Worm (Caenorhabditis elegans) whole organism, young adult: ENCODE data around the gene mlh-1.
A peak's percentile ranks its signal among the peaks of the same experiment; 100 is the strongest.

Experiments
- B0019.2 ChIP-seq: fragments of 200-800 bp; sonication (Bioruptor generic); conservative IDR thresholded peaks from 2 replicates; pipeline ENCODE4 v1.3.6; 2022; ENCODE audit warnings: missing genetic modification reagents, missing genetic modification characterization, missing compliant biosample characterization
- C17E4.6 ChIP-seq: fragments of 200-800 bp; sonication (Bioruptor generic); IDR thresholded peaks from 2 replicates; pipeline ENCODE4 v1.3.6; 2022; ENCODE audit warnings: missing genetic modification reagents, missing genetic modification characterization, missing compliant biosample characterization
- D2030.7 ChIP-seq: fragments of 200-800 bp; sonication (Bioruptor generic); IDR thresholded peaks from 2 replicates; pipeline ENCODE4 v1.3.6; 2022; ENCODE audit warnings: missing genetic modification reagents, missing genetic modification characterization, missing compliant biosample characterization
- F10E7.11 ChIP-seq: sonication (generic microtip); optimal IDR thresholded peaks from 2 replicates; lab custom pipeline; 2017; ENCODE audit warnings: mild to moderate bottlenecking, missing genetic modification characterization, moderate library complexity, missing compliant biosample characterization
- F37B4.10 ChIP-seq: fragments of 200-800 bp; sonication (Bioruptor generic); IDR thresholded peaks from 2 replicates; pipeline ENCODE4 v1.3.6; 2022; ENCODE audit warnings: missing genetic modification characterization, missing compliant biosample characterization
- F52B5.7 ChIP-seq: sonication (generic microtip); optimal IDR thresholded peaks from 2 replicates; lab custom pipeline; 2016; ENCODE audit warnings: mild to moderate bottlenecking, missing genetic modification characterization, missing compliant biosample characterization
- F57C9.4 ChIP-seq: sonication (generic microtip); optimal IDR thresholded peaks from 2 replicates; lab custom pipeline; 2017; ENCODE audit warnings: mild to moderate bottlenecking, missing genetic modification characterization, missing compliant biosample characterization
- K12H6.12 ChIP-seq: fragments of 200-800 bp; sonication (Bioruptor generic); optimal IDR thresholded peaks from 2 replicates; lab custom pipeline; 2018; ENCODE audit warnings: mild to moderate bottlenecking, missing genetic modification characterization, missing compliant biosample characterization
- T07F8.4 ChIP-seq: sonication (generic microtip); optimal IDR thresholded peaks from 2 replicates; lab custom pipeline; 2016; ENCODE audit warnings: mild to moderate bottlenecking, missing genetic modification characterization, moderate library complexity, missing compliant biosample characterization
- Y53F4B.3 ChIP-seq: fragments of 200-800 bp; sonication (Bioruptor generic); IDR thresholded peaks from 2 replicates; pipeline ENCODE4 v1.3.6; 2022; ENCODE audit warnings: missing genetic modification reagents, missing genetic modification characterization, missing compliant biosample characterization
- Y53G8AR.9 ChIP-seq: fragments of 200-800 bp; sonication (Bioruptor generic); conservative IDR thresholded peaks from 2 replicates; pipeline ENCODE4 v1.3.6; 2022; ENCODE audit warnings: missing genetic modification reagents, missing genetic modification characterization, missing compliant biosample characterization
- Y56A3A.18 ChIP-seq: fragments of 200-800 bp; sonication (Bioruptor generic); IDR thresholded peaks from 2 replicates; pipeline ENCODE4 v1.3.6; 2022; ENCODE audit warnings: missing genetic modification reagents, missing genetic modification characterization, missing compliant biosample characterization
- Y67H2A.10 ChIP-seq: fragments of 200-800 bp; sonication (Bioruptor generic); conservative IDR thresholded peaks from 2 replicates; pipeline ENCODE4 v1.3.6; 2022; ENCODE audit warnings: missing genetic modification reagents, missing genetic modification characterization, missing compliant biosample characterization
- aptf-2 ChIP-seq: fragments of 200-800 bp; sonication (Bioruptor generic); conservative IDR thresholded peaks from 2 replicates; pipeline ENCODE4 v1.3.6; 2022; ENCODE audit warnings: missing genetic modification reagents, missing genetic modification characterization, missing compliant biosample characterization
- athp-1 ChIP-seq: sonication (generic microtip); optimal IDR thresholded peaks from 2 replicates; lab custom pipeline; 2017; ENCODE audit warnings: mild to moderate bottlenecking, missing genetic modification characterization, missing compliant biosample characterization
- bed-2 ChIP-seq: fragments of 200-800 bp; sonication (Bioruptor generic); IDR thresholded peaks from 2 replicates; pipeline ENCODE4 v1.3.6; 2022; ENCODE audit warnings: missing genetic modification reagents, missing genetic modification characterization, missing compliant biosample characterization
- ccch-3 ChIP-seq: fragments of 200-800 bp; sonication (Bioruptor generic); optimal IDR thresholded peaks from 2 replicates; lab custom pipeline; 2018; ENCODE audit warnings: mild to moderate bottlenecking, missing genetic modification characterization, missing compliant biosample characterization
- cebp-2 ChIP-seq: fragments of 200-800 bp; sonication (Bioruptor generic); IDR thresholded peaks from 2 replicates; pipeline ENCODE4 v1.3.6; 2022; ENCODE audit warnings: missing genetic modification characterization, missing compliant biosample characterization
- ceh-27 ChIP-seq: fragments of 200-800 bp; sonication (Bioruptor generic); optimal IDR thresholded peaks from 2 replicates; lab custom pipeline; 2018; ENCODE audit warnings: mild to moderate bottlenecking, missing genetic modification characterization, moderate library complexity, missing compliant biosample characterization
- ceh-91 ChIP-seq: fragments of 200-800 bp; sonication (Bioruptor generic); IDR thresholded peaks from 2 replicates; pipeline ENCODE4 v1.3.6; 2022; ENCODE audit warnings: missing genetic modification reagents, missing genetic modification characterization, missing compliant biosample characterization
- egrh-3 ChIP-seq: fragments of 200-800 bp; sonication (Bioruptor generic); IDR thresholded peaks from 2 replicates; pipeline ENCODE4 v1.3.6; 2022; ENCODE audit warnings: missing genetic modification reagents, missing genetic modification characterization, missing compliant biosample characterization
- ekl-4 ChIP-seq: fragments of 200-800 bp; sonication (Bioruptor generic); IDR thresholded peaks from 2 replicates; pipeline ENCODE4 v1.3.6; 2022; ENCODE audit warnings: missing genetic modification reagents, missing genetic modification characterization, missing compliant biosample characterization
- ets-4 ChIP-seq: fragments of 200-800 bp; sonication (Bioruptor generic); optimal IDR thresholded peaks from 2 replicates; lab custom pipeline; 2018; ENCODE audit warnings: mild to moderate bottlenecking, missing genetic modification characterization, missing compliant biosample characterization
- gei-17 ChIP-seq: fragments of 200-800 bp; sonication (Bioruptor generic); optimal IDR thresholded peaks from 2 replicates; lab custom pipeline; 2018; ENCODE audit warnings: mild to moderate bottlenecking, missing genetic modification characterization, missing compliant biosample characterization
- hlh-26 ChIP-seq: fragments of 200-800 bp; sonication (Bioruptor generic); conservative IDR thresholded peaks from 2 replicates; pipeline ENCODE4 v1.3.6; 2022; ENCODE audit warnings: missing genetic modification reagents, missing genetic modification characterization, missing compliant biosample characterization
- hmg-1.2 ChIP-seq: fragments of 200-800 bp; sonication (Bioruptor generic); IDR thresholded peaks from 2 replicates; pipeline ENCODE4 v1.3.6; 2022; ENCODE audit warnings: missing genetic modification reagents, missing genetic modification characterization, missing compliant biosample characterization
- hrde-1 ChIP-seq: sonication (generic microtip); optimal IDR thresholded peaks from 2 replicates; lab custom pipeline; 2016; ENCODE audit warnings: missing genetic modification characterization, mild to moderate bottlenecking, missing compliant biosample characterization, moderate library complexity, missing genotype, missing genetic modification reagents, borderline replicate concordance
- hsf-1 ChIP-seq: fragments of 200-800 bp; sonication (Bioruptor generic); IDR thresholded peaks from 2 replicates; pipeline ENCODE4 v1.3.6; 2022; ENCODE audit warnings: missing genetic modification reagents, missing genetic modification characterization, missing compliant biosample characterization
- madf-10 ChIP-seq: sonication (generic microtip); optimal IDR thresholded peaks from 2 replicates; lab custom pipeline; 2016; ENCODE audit warnings: mild to moderate bottlenecking, missing genetic modification characterization, missing compliant biosample characterization
- madf-3 ChIP-seq: fragments of 200-800 bp; sonication (Bioruptor generic); IDR thresholded peaks from 2 replicates; pipeline ENCODE4 v1.3.6; 2022; ENCODE audit warnings: missing genetic modification reagents, missing genetic modification characterization, missing compliant biosample characterization
- madf-6 ChIP-seq: fragments of 200-800 bp; sonication (Bioruptor generic); IDR thresholded peaks from 2 replicates; pipeline ENCODE4 v1.3.6; 2022; ENCODE audit warnings: missing genetic modification reagents, missing genetic modification characterization, missing compliant biosample characterization
- mxl-1 ChIP-seq: sonication (generic microtip); optimal IDR thresholded peaks from 2 replicates; lab custom pipeline; 2016; ENCODE audit warnings: missing genetic modification characterization, missing compliant biosample characterization
- nfya-1 ChIP-seq: sonication (generic microtip); optimal IDR thresholded peaks from 2 replicates; lab custom pipeline; 2017; ENCODE audit warnings: antibody characterized with exemption, missing compliant biosample characterization, missing genetic modification characterization, borderline replicate concordance; ENCODE audit not compliant: insufficient read depth
- nhr-120 ChIP-seq: fragments of 200-800 bp; sonication (Bioruptor generic); IDR thresholded peaks from 2 replicates; pipeline ENCODE4 v1.3.6; 2022; ENCODE audit warnings: missing genetic modification characterization, missing compliant biosample characterization
- nhr-27 ChIP-seq: fragments of 200-800 bp; sonication (Bioruptor generic); optimal IDR thresholded peaks from 2 replicates; lab custom pipeline; 2018; ENCODE audit warnings: mild to moderate bottlenecking, missing genetic modification characterization, moderate library complexity, missing compliant biosample characterization
- nhr-90 ChIP-seq: sonication (generic microtip); optimal IDR thresholded peaks from 2 replicates; lab custom pipeline; 2016; ENCODE audit warnings: missing genotype, mild to moderate bottlenecking, missing genetic modification characterization, missing compliant biosample characterization
- rpc-1 ChIP-seq, 2 experiments: fragments of 150-350 bp in 1 of 2; sonication (generic microtip) in 1 of 2; optimal IDR thresholded peaks; 2 replicates each; lab custom pipeline; 2014 to 2018; ENCODE audit warnings: missing biosample characterization in 1 of 2, missing genetic modification characterization in 1 of 2, missing genetic modification reagents in 1 of 2, missing genotype in 1 of 2
- snpc-1.3 ChIP-seq: sonication (generic microtip); optimal IDR thresholded peaks from 2 replicates; lab custom pipeline; 2017; ENCODE audit warnings: missing genetic modification characterization, mild to moderate bottlenecking, missing compliant biosample characterization, antibody characterized with exemption, moderate library complexity, missing genotype, missing genetic modification reagents; ENCODE audit not compliant: insufficient read depth
- snpc-3.4 ChIP-seq: sonication (generic microtip); optimal IDR thresholded peaks from 2 replicates; lab custom pipeline; 2017; ENCODE audit warnings: missing genetic modification characterization, mild to moderate bottlenecking, missing compliant biosample characterization, antibody characterized with exemption, moderate library complexity, missing genotype, missing genetic modification reagents
- sptf-2 ChIP-seq: fragments of 200-800 bp; sonication (Bioruptor generic); optimal IDR thresholded peaks from 2 replicates; lab custom pipeline; 2018; ENCODE audit warnings: mild to moderate bottlenecking, missing genetic modification characterization, missing compliant biosample characterization
- tbx-9 ChIP-seq: sonication (generic microtip); optimal IDR thresholded peaks from 2 replicates; lab custom pipeline; 2016; ENCODE audit warnings: borderline replicate concordance, missing genetic modification characterization, inconsistent platforms, missing compliant biosample characterization
- tlf-1 ChIP-seq: fragments of 200-800 bp; sonication (Bioruptor generic); optimal IDR thresholded peaks from 2 replicates; lab custom pipeline; 2018; ENCODE audit warnings: mild to moderate bottlenecking, missing genetic modification characterization, missing compliant biosample characterization
- zim-3 ChIP-seq: sonication (generic microtip); optimal IDR thresholded peaks from 2 replicates; lab custom pipeline; 2017; ENCODE audit warnings: mild to moderate bottlenecking, missing genetic modification characterization, moderate library complexity, missing compliant biosample characterization
- ztf-22 ChIP-seq: fragments of 200-800 bp; sonication (Bioruptor generic); optimal IDR thresholded peaks from 2 replicates; lab custom pipeline; 2018; ENCODE audit warnings: mild to moderate bottlenecking, missing genetic modification characterization, moderate library complexity, missing compliant biosample characterization
- ztf-26 ChIP-seq: sonication (generic microtip); optimal IDR thresholded peaks from 2 replicates; lab custom pipeline; 2017; ENCODE audit warnings: missing genetic modification characterization, missing compliant biosample characterization
- ztf-28 ChIP-seq: fragments of 200-800 bp; sonication (Bioruptor generic); IDR thresholded peaks from 2 replicates; pipeline ENCODE4 v1.3.6; 2022; ENCODE audit warnings: missing genetic modification reagents, missing genetic modification characterization, missing compliant biosample characterization
- ztf-3 ChIP-seq: fragments of 200-800 bp; sonication (Bioruptor generic); optimal IDR thresholded peaks from 2 replicates; lab custom pipeline; 2018; ENCODE audit warnings: mild to moderate bottlenecking, missing genetic modification characterization, missing compliant biosample characterization

mlh-1 gene

DNA sequence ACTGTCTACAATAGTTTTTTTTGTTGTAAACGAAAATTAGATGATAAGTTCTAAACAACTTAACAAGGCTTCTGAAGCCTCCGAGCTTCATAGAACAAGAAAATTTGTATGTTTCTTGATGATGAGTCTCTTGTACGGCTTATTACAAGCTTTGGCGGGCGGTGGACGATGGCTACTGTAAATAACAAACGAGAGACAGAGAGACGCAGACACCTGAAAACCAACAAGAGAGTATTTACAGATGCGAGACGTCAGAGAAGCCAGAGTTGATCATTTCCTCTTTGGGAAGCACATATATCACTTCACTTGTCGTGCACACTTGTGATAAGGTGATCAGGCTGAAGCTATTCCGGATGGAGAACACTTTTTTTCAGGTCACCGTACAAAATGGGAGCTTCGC lies 16.5 kb upstream of the mlh-1 start:
- TF ChIP-seq hmg-1.2 (GFP tag; lab: Robert Waterston, UW): peak; percentile 51; the same call in 1 of the 2 replicates
- TF ChIP-seq Y53G8AR.9 (GFP tag; lab: Robert Waterston, UW): no peak

DNA sequence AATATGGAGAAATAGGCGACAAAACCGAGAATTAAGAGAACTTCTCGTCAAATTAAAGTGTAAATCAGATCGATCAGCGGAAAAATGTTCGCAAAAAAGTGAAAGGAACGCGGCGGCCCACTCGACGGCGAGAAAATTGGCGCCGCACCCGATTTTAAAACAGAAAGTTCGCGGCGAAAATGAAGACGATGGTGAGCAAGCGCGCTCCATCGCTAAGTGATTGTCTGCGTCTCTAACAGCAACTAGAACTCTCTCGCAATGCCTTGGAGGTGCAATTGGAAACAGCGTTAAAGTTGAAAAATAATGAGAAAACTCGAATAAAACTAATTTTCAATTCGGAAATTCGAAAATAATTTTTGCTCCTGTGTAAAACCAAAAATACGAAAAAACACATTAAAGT lies 15.6 kb upstream of the mlh-1 start:
- TF ChIP-seq F10E7.11: no peak
- no peak for TF ChIP-seq hrde-1
- peak; percentile 93 for TF ChIP-seq madf-6 (GFP tag; lab: Robert Waterston, UW)
- no peak for TF ChIP-seq B0019.2
- no peak for TF ChIP-seq madf-10 (tag; lab: Kevin White, UChicago)
- no peak for TF ChIP-seq zim-3
- TF ChIP-seq ekl-4 (GFP tag; lab: Robert Waterston, UW): peak; percentile 73; the same call in 1 of the 2 replicates
- TF ChIP-seq gei-17: no peak
- TF ChIP-seq ccch-3 (GFP tag; lab: Kevin White, UChicago): no peak
- TF ChIP-seq snpc-3.4: peak; percentile 14
- 0 out of 2 replicates have a peak, but pooled peaks have one; percentile 25 for TF ChIP-seq madf-3
- no peak for TF ChIP-seq snpc-1.3 (tag; lab: Kevin White, UChicago)
- no peak for TF ChIP-seq K12H6.12
- TF ChIP-seq nhr-120 (GFP tag; lab: Robert Waterston, UW): no peak
- no peak for TF ChIP-seq sptf-2 (GFP tag; lab: Kevin White, UChicago)
- TF ChIP-seq hsf-1 (GFP tag; lab: Robert Waterston, UW): peak; percentile 84
- no peak for TF ChIP-seq tbx-9
- TF ChIP-seq mxl-1 (tag; lab: Kevin White, UChicago): no peak
- TF ChIP-seq aptf-2 (GFP tag; lab: Robert Waterston, UW): no peak
- TF ChIP-seq nhr-90 (tag; lab: Kevin White, UChicago): no peak
- TF ChIP-seq ztf-3 (GFP tag; lab: Kevin White, UChicago): no peak
- no peak for TF ChIP-seq ztf-26 (tag; lab: Kevin White, UChicago)
- TF ChIP-seq F52B5.7 (tag; lab: Kevin White, UChicago): no peak
- TF ChIP-seq Y56A3A.18 (GFP tag; lab: Robert Waterston, UW): no peak
- TF ChIP-seq cebp-2 (GFP tag; lab: Robert Waterston, UW): no peak
- TF ChIP-seq rpc-1 (optimal IDR thresholded peaks at IDR 0.05; lab: Kevin White, UChicago): no peak
- TF ChIP-seq rpc-1 (tag; optimal IDR thresholded peaks at IDR 0.05; lab: Kevin White, UChicago): no peak
- TF ChIP-seq ceh-27 (GFP tag; lab: Kevin White, UChicago): peak; percentile 40
- no peak for TF ChIP-seq ztf-28
- no peak for TF ChIP-seq T07F8.4 (tag; lab: Kevin White, UChicago)
- TF ChIP-seq C17E4.6: no peak
- no peak for TF ChIP-seq nfya-1
- TF ChIP-seq F37B4.10 (GFP tag; lab: Robert Waterston, UW): no peak
- TF ChIP-seq hlh-26 (GFP tag; lab: Robert Waterston, UW): no peak
- TF ChIP-seq D2030.7: peak; percentile 82
- no peak for TF ChIP-seq ets-4 (GFP tag; lab: Kevin White, UChicago)
- peak; percentile 40 for TF ChIP-seq tlf-1
- peak; percentile 84 for TF ChIP-seq ceh-91 (GFP tag; lab: Robert Waterston, UW)
- TF ChIP-seq athp-1 (tag; lab: Kevin White, UChicago): no peak
- no peak for TF ChIP-seq nhr-27 (tag; lab: Kevin White, UChicago)
- TF ChIP-seq egrh-3 (GFP tag; lab: Robert Waterston, UW): no peak
- no peak for TF ChIP-seq Y53F4B.3
- no peak for TF ChIP-seq ztf-22
- TF ChIP-seq F57C9.4 (tag; lab: Kevin White, UChicago): no peak
- no peak for TF ChIP-seq bed-2
- no peak for TF ChIP-seq Y67H2A.10 (GFP tag; lab: Robert Waterston, UW)
